Fruit fly (Drosophila melanogaster): ENCODE data around the gene CG9259.

- no peak for TF ChIP-seq CG8478 (optimal IDR thresholded peaks at IDR 0.05)
- no peak for TF ChIP-seq CTCF (optimal IDR thresholded peaks at IDR 0.05)
Observed at dm6 chr2L:21069776-21070175, 19.4 kb upstream of the CG9259 start.

Measured in S2 (cell line).